Fruit fly (Drosophila melanogaster): ENCODE measurements around the gene CG14297.

DNA sequence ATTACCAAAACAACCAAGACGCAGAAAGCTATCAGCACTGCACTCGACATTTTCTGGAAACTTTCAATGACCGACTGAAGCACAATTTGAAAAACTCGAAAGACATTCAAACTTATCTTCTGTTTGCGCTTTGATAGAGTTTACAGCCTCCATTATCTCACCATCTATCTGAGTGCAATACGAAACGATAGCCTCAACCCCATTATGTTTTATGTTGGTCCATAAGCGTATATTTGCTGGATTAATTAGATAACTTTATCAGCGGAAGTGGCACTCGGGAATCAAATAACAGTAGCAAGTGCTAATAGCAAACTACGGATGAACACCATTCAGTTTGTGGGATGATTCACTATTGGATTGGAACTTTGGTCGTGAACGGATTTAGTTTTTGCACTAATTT lies 4.9 kb downstream of the CG14297 start, which contains the start of gene CG34284:
- TF ChIP-seq nmo (GFP tag; optimal IDR thresholded peaks at IDR 0.05) (no peak), CG17829 (tag; optimal IDR thresholded peaks at IDR 0.05) (no peak), ash1 (GFP tag; optimal IDR thresholded peaks at IDR 0.05) (no peak), CG5180 (GFP tag; optimal IDR thresholded peaks at IDR 0.05) (no peak), CG17802 (tag; optimal IDR thresholded peaks at IDR 0.05) (no peak), pan (optimal IDR thresholded peaks at IDR 0.05) (no peak), pan (GFP tag; optimal IDR thresholded peaks at IDR 0.05 in 1 of 2, IDR thresholded peaks at IDR 0.05 in 1 of 2) (no peak), sim (GFP tag; IDR thresholded peaks at IDR 0.05) (no peak), CG11093 (GFP tag; IDR thresholded peaks at IDR 0.05) (no peak), run (tag; optimal IDR thresholded peaks at IDR 0.05) (no peak)

Data from whole organism, embryonic.